Worm (Caenorhabditis elegans) whole organism, L4/young adult: ENCODE data around the gene dpy-23.

Experiments used
- W03F9.2 ChIP-seq: fragments of 150-350 bp; optimal IDR thresholded peaks from 2 replicates; lab custom pipeline; 2014; ENCODE audit warnings: missing biosample characterization, missing genetic modification characterization
- him-1 ChIP-seq: sonication (generic microtip); optimal IDR thresholded peaks from 2 replicates; lab custom pipeline; 2016; ENCODE audit warnings: missing genotype, missing genetic modification reagents, missing genetic modification characterization, missing compliant biosample characterization

DNA sequence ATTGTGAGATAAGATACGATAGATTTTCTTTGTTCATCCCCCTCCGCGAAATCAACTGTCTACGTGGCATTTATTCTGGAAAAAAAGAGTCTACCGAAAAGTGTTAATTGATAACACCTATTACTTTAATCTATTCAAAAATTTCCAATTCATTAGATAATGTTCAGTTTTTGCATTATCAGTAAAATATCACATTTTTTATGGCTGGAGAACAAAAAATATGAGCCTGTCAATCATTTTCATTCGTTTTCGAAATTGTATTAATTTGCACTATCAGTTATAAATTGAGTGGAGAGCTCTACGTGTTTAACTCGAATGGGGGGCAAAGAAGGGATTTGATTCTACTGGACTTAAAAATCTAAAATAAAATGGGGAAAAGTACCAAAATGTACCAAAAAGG is 30.1 kb upstream of the dpy-23 start:
- no peak for TF ChIP-seq him-1 (tag; lab: Kevin White, UChicago)
- no peak for TF ChIP-seq W03F9.2 (tag; lab: Kevin White, UChicago)
